Worm (Caenorhabditis elegans) whole organism, late embryonic: ENCODE measurements around the gene C33F10.1.

Source experiments
- ama-1 ChIP-seq: fragments of 150-350 bp; optimal IDR thresholded peaks from 2 replicates; lab custom pipeline; 2014
- ceh-31 ChIP-seq: sonication (generic microtip); optimal IDR thresholded peaks from 2 replicates; lab custom pipeline; 2016; ENCODE audit warnings: missing genetic modification characterization, missing compliant biosample characterization
- ceh-45 ChIP-seq: fragments of 200-800 bp; sonication (Bioruptor generic); IDR thresholded peaks from 2 replicates; pipeline ENCODE4 v1.3.6; 2022; ENCODE audit warnings: missing genetic modification reagents, missing genetic modification characterization, missing compliant biosample characterization
- ceh-48 ChIP-seq: sonication (generic microtip); optimal IDR thresholded peaks from 2 replicates; lab custom pipeline; 2016; ENCODE audit warnings: missing genetic modification characterization, inconsistent platforms, missing compliant biosample characterization
- hlh-13 ChIP-seq: fragments of 200-800 bp; sonication (Bioruptor generic); optimal IDR thresholded peaks from 2 replicates; lab custom pipeline; 2018; ENCODE audit warnings: mild to moderate bottlenecking, missing genetic modification characterization, missing compliant biosample characterization
- hlh-15 ChIP-seq: sonication (generic microtip); optimal IDR thresholded peaks from 2 replicates; lab custom pipeline; 2016; ENCODE audit warnings: missing genetic modification characterization, missing compliant biosample characterization
- mec-3 ChIP-seq: sonication (generic microtip); optimal IDR thresholded peaks from 2 replicates; lab custom pipeline; 2016; ENCODE audit warnings: borderline replicate concordance, missing genetic modification characterization, missing compliant biosample characterization
- nhr-11 ChIP-seq: fragments of 150-350 bp; optimal IDR thresholded peaks from 2 replicates; lab custom pipeline; 2014; ENCODE audit warnings: missing biosample characterization, missing genetic modification characterization
- tbx-7 ChIP-seq: sonication (generic microtip); optimal IDR thresholded peaks from 2 replicates; lab custom pipeline; 2016; ENCODE audit warnings: missing genotype, missing genetic modification characterization, missing compliant biosample characterization
- zip-5 ChIP-seq: sonication (generic microtip); optimal IDR thresholded peaks from 2 replicates; lab custom pipeline; 2016; ENCODE audit warnings: missing genetic modification characterization, missing compliant biosample characterization

- TF ChIP-seq hlh-13 (GFP tag; lab: Kevin White, UChicago) (no peak), hlh-15 (tag; lab: Kevin White, UChicago) (no peak), ceh-45 (no peak), ama-1 (lab: Kevin White, UChicago) (no peak), nhr-11 (tag; lab: Kevin White, UChicago) (no peak), mec-3 (peak; percentile 65), ceh-31 (peak; percentile 90), ceh-48 (no peak), zip-5 (tag; lab: Kevin White, UChicago) (peak; percentile 83), tbx-7 (tag; lab: Kevin White, UChicago) (peak; percentile 93)
These were observed 43.6 kb upstream of the C33F10.1 start, which contains the start of gene F26G1.1 for ce11 chrII:4791272-4791671.
